Fruit fly (Drosophila melanogaster): ENCODE results near the gene RpL7-like.

RpL7-like gene

dm6 chr2L:12048723-12049122 is 7.4 kb upstream of the RpL7-like start, which contains the start of gene Plzf (continued):
- TF ChIP-seq CG7928 (GFP tag; optimal IDR thresholded peaks at IDR 0.05) (no peak), CG2202 (tag; optimal IDR thresholded peaks at IDR 0.05) (no peak), Dll (GFP tag; IDR thresholded peaks at IDR 0.05; ENCODE audit: partially characterized antibody) (peak; percentile 19; the same call in 1 of the 4 replicates), Sox102F (GFP tag; optimal IDR thresholded peaks at IDR 0.05) (no peak), CG9797 (GFP tag; optimal IDR thresholded peaks at IDR 0.05) (peak; percentile 66), gce (GFP tag; IDR thresholded peaks at IDR 0.05) (no peak), ci (GFP tag; IDR thresholded peaks at IDR 0.05) (no peak), crp (GFP tag; optimal IDR thresholded peaks at IDR 0.05) (peak; percentile 59 to 91), Camta (GFP tag; optimal IDR thresholded peaks at IDR 0.05) (no peak), Hsf (GFP tag; optimal IDR thresholded peaks at IDR 0.05) (no peak), E2f2 (GFP tag; IDR thresholded peaks at IDR 0.05) (peak; percentile 19; the same call in 1 of the 2 replicates), fd64A (GFP tag; optimal IDR thresholded peaks at IDR 0.05) (no peak), MESR4 (GFP tag; optimal IDR thresholded peaks at IDR 0.05) (peak; percentile 22), MBD-R2 (GFP tag; IDR thresholded peaks at IDR 0.05) (peak; percentile 66; the same call in 1 of the 2 replicates), CG12744 (GFP tag; optimal IDR thresholded peaks at IDR 0.05) (no peak), shn (GFP tag; optimal IDR thresholded peaks at IDR 0.05) (no peak), lbe (GFP tag; optimal IDR thresholded peaks at IDR 0.05) (no peak), Ets65A (GFP tag) (no peak), amos (GFP tag; IDR thresholded peaks at IDR 0.05; ENCODE audit: partially characterized antibody) (no peak), CG10321 (GFP tag; IDR thresholded peaks at IDR 0.05) (no peak), pzg (GFP tag; optimal IDR thresholded peaks at IDR 0.05) (peak; percentile 43), stwl (tag; optimal IDR thresholded peaks at IDR 0.05) (peak; percentile 35), cg (GFP tag; optimal IDR thresholded peaks at IDR 0.05) (no peak), CG13287 (GFP tag; IDR thresholded peaks at IDR 0.05; ENCODE audit: partially characterized antibody) (peak; percentile 47), CG11085 (GFP tag; IDR thresholded peaks at IDR 0.05) (no peak), zfh2 (GFP tag; optimal IDR thresholded peaks at IDR 0.05) (no peak), wek (GFP tag; optimal IDR thresholded peaks at IDR 0.05) (no peak), gfzf (GFP tag; optimal IDR thresholded peaks at IDR 0.05) (peak; percentile 57), CG6272 (GFP tag; IDR thresholded peaks at IDR 0.05) (no peak), Rx (GFP tag; IDR thresholded peaks at IDR 0.05) (no peak), CG7786 (GFP tag; optimal IDR thresholded peaks at IDR 0.05) (no peak), CG10267 (tag; optimal IDR thresholded peaks at IDR 0.05) (peak; percentile 18), BtbVII (GFP tag; optimal IDR thresholded peaks at IDR 0.05) (no peak), CG14710 (tag; optimal IDR thresholded peaks at IDR 0.05) (peak; percentile 36), Dek (tag; optimal IDR thresholded peaks at IDR 0.05) (no peak)

dm6 chr2L:12049133-12049532 is 7.0 kb upstream of the RpL7-like start, which contains the start of gene PLCXD:
PLCXD (plus strand) TSS chr2L:12049418.
- TF ChIP-seq gsb-n (tag; optimal IDR thresholded peaks at IDR 0.05) = peak; percentile 24
- no peak for TF ChIP-seq Doc3 (GFP tag; IDR thresholded peaks at IDR 0.05; ENCODE audit: partially characterized antibody)
- TF ChIP-seq CG4707 (GFP tag; optimal IDR thresholded peaks at IDR 0.05) = peak; percentile 36
- peak; percentile 91 for TF ChIP-seq CG5180 (GFP tag; optimal IDR thresholded peaks at IDR 0.05)
- peak; percentile 51; the same call in 2 of the 3 replicates for TF ChIP-seq ci (GFP tag; IDR thresholded peaks at IDR 0.05)
- peak in 1 of 2 experiments; percentile 45 for TF ChIP-seq bsh (GFP tag; optimal IDR thresholded peaks at IDR 0.05)
- 0 out of 2 replicates have a peak, but pooled peaks have one; percentile 32 for TF ChIP-seq CG31441 (GFP tag; IDR thresholded peaks at IDR 0.05)
- peak; percentile 2 for TF ChIP-seq CG12071 (GFP tag; optimal IDR thresholded peaks at IDR 0.05)
- TF ChIP-seq wek (GFP tag; optimal IDR thresholded peaks at IDR 0.05) = peak; percentile 9
- no peak for TF ChIP-seq CG31388 (GFP tag; optimal IDR thresholded peaks at IDR 0.05)
- no peak for TF ChIP-seq CG11504 (tag; optimal IDR thresholded peaks at IDR 0.05)
- TF ChIP-seq z (GFP tag; IDR thresholded peaks at IDR 0.05) = peak; percentile 67; the same call in 2 of the 3 replicates
- TF ChIP-seq Sox100B (GFP tag; optimal IDR thresholded peaks at IDR 0.05) = peak; percentile 55
- peak; percentile 53 for TF ChIP-seq CG10431 (GFP tag; optimal IDR thresholded peaks at IDR 0.05)
- TF ChIP-seq Fer3 (tag; optimal IDR thresholded peaks at IDR 0.05) = peak; percentile 8
- TF ChIP-seq CG13296 (GFP tag; optimal IDR thresholded peaks at IDR 0.05) = peak; percentile 10
- TF ChIP-seq Asciz (GFP tag; optimal IDR thresholded peaks at IDR 0.05) = peak; percentile 69
- no peak for TF ChIP-seq fd102C (GFP tag; optimal IDR thresholded peaks at IDR 0.05)

Data from whole organism, embryonic.